Worm (Caenorhabditis elegans) whole organism, L4 larva: Measurements from ENCODE around the gene col-83.

Experiments used
- D1046.2 ChIP-seq: fragments of 200-800 bp; sonication (Bioruptor generic); IDR thresholded peaks from 2 replicates; pipeline ENCODE4 v1.3.6; 2022; ENCODE audit warnings: missing genetic modification characterization, missing compliant biosample characterization
- F44E2.7 ChIP-seq: fragments of 200-800 bp; sonication (Bioruptor generic); IDR thresholded peaks from 2 replicates; pipeline ENCODE4 v2.1.2; 2022; ENCODE audit warnings: missing genetic modification characterization, missing compliant biosample characterization
- R02D3.7 ChIP-seq: fragments of 150-350 bp; sonication (generic microtip); optimal IDR thresholded peaks from 3 replicates; lab custom pipeline; 2014; ENCODE audit warnings: missing biosample characterization, missing genetic modification characterization
- T26A8.4 ChIP-seq: fragments of 200-800 bp; sonication (Bioruptor generic); IDR thresholded peaks from 2 replicates; pipeline ENCODE4 v1.3.6; 2022; ENCODE audit warnings: missing genetic modification characterization, missing compliant biosample characterization
- Y75B8A.6 ChIP-seq: fragments of 200-800 bp; sonication (Bioruptor generic); IDR thresholded peaks from 2 replicates; pipeline ENCODE4 v1.3.6; 2022; ENCODE audit warnings: missing genetic modification reagents, missing genetic modification characterization, missing compliant biosample characterization
- aha-1 ChIP-seq: fragments of 150-350 bp; peaks from one replicate; lab custom pipeline; 2014; ENCODE audit warnings: missing biosample characterization, missing genetic modification characterization
- arid-1 ChIP-seq: fragments of 200-800 bp; sonication (Bioruptor generic); conservative IDR thresholded peaks from 2 replicates; pipeline ENCODE4 v1.3.6; 2022; ENCODE audit warnings: missing genetic modification reagents, missing genetic modification characterization, missing compliant biosample characterization
- attf-4 ChIP-seq: sonication (generic microtip); optimal IDR thresholded peaks from 3 replicates; lab custom pipeline; 2017; ENCODE audit warnings: missing biosample characterization, missing genetic modification characterization
- ceh-44 ChIP-seq: fragments of 200-800 bp; sonication (Bioruptor generic); IDR thresholded peaks from 2 replicates; pipeline ENCODE4 v1.3.6; 2022; ENCODE audit warnings: missing genetic modification reagents, missing genetic modification characterization, missing compliant biosample characterization
- ctbp-1 ChIP-seq: fragments of 200-800 bp; sonication (Bioruptor generic); IDR thresholded peaks from 2 replicates; pipeline ENCODE4 v1.3.6; 2022; ENCODE audit warnings: missing genetic modification reagents, missing genetic modification characterization, missing compliant biosample characterization
- daf-16 ChIP-seq, 3 experiments: sonication (generic microtip); optimal IDR thresholded peaks; 2 replicates each; lab custom pipeline; 2016 to 2017; ENCODE audit warnings: missing genetic modification characterization in 3 of 3, missing genetic modification reagents in 3 of 3, mild to moderate bottlenecking in 2 of 3, missing compliant biosample characterization in 2 of 3, missing biosample characterization in 1 of 3, moderate library complexity in 1 of 3
- dmd-6 ChIP-seq: fragments of 200-800 bp; sonication (Bioruptor generic); IDR thresholded peaks from 2 replicates; pipeline ENCODE4 v1.3.6; 2022; ENCODE audit warnings: missing genetic modification reagents, missing genetic modification characterization, missing compliant biosample characterization
- dmd-8 ChIP-seq: fragments of 200-800 bp; sonication (Bioruptor generic); IDR thresholded peaks from 2 replicates; pipeline ENCODE4 v1.3.6; 2022; ENCODE audit warnings: missing genetic modification characterization, missing compliant biosample characterization
- dmd-9 ChIP-seq: fragments of 200-800 bp; sonication (Bioruptor generic); IDR thresholded peaks from 2 replicates; pipeline ENCODE4 v1.3.6; 2022; ENCODE audit warnings: missing genetic modification reagents, missing genetic modification characterization, missing compliant biosample characterization
- dve-1 ChIP-seq: sonication (generic microtip); optimal IDR thresholded peaks from 2 replicates; lab custom pipeline; 2017; ENCODE audit warnings: antibody characterized with exemption, mild to moderate bottlenecking, missing genetic modification characterization, missing compliant biosample characterization; ENCODE audit not compliant: insufficient read depth
- egl-43 ChIP-seq: fragments of 200-800 bp; sonication (Bioruptor generic); IDR thresholded peaks from 2 replicates; pipeline ENCODE4 v1.3.6; 2022; ENCODE audit warnings: missing genetic modification reagents, missing genetic modification characterization, missing compliant biosample characterization
- fkh-10 ChIP-seq: fragments of 150-350 bp; optimal IDR thresholded peaks from 2 replicates; lab custom pipeline; 2014; ENCODE audit warnings: missing biosample characterization, missing genetic modification reagents, missing genetic modification characterization
- fos-1 ChIP-seq: fragments of 150-350 bp; optimal IDR thresholded peaks from 2 replicates; lab custom pipeline; 2014; ENCODE audit warnings: missing biosample characterization, missing genetic modification characterization
- hif-1 ChIP-seq, 2 experiments: sonication (generic microtip); optimal IDR thresholded peaks; 2 replicates each; lab custom pipeline; 2016 to 2017; ENCODE audit warnings: missing compliant biosample characterization in 2 of 2, missing genetic modification characterization in 2 of 2, missing genetic modification reagents in 2 of 2, missing genotype in 2 of 2, mild to moderate bottlenecking in 1 of 2
- hlh-11 ChIP-seq: fragments of 200-800 bp; sonication (Bioruptor generic); optimal IDR thresholded peaks from 2 replicates; lab custom pipeline; 2018; ENCODE audit warnings: mild to moderate bottlenecking, missing genetic modification characterization, missing compliant biosample characterization
- hlh-30 ChIP-seq: sonication (generic microtip); optimal IDR thresholded peaks from 2 replicates; lab custom pipeline; 2017; ENCODE audit warnings: antibody characterized with exemption, mild to moderate bottlenecking, missing genetic modification characterization, missing compliant biosample characterization; ENCODE audit not compliant: insufficient read depth
- hmg-1.1 ChIP-seq: fragments of 200-800 bp; sonication (Bioruptor generic); IDR thresholded peaks from 2 replicates; pipeline ENCODE4 v1.3.6; 2022; ENCODE audit warnings: missing genetic modification reagents, missing genetic modification characterization, missing compliant biosample characterization
- jun-1 ChIP-seq: fragments of 150-350 bp; optimal IDR thresholded peaks from 2 replicates; lab custom pipeline; 2014; ENCODE audit warnings: missing biosample characterization, missing genetic modification reagents, missing genetic modification characterization
- lin-15B ChIP-seq: fragments of 150-350 bp; sonication (generic microtip); optimal IDR thresholded peaks from 3 replicates; lab custom pipeline; 2014; ENCODE audit warnings: missing biosample characterization, missing genetic modification characterization
- lin-38 ChIP-seq: fragments of 200-800 bp; sonication (Bioruptor generic); IDR thresholded peaks from 2 replicates; pipeline ENCODE4 v1.3.6; 2022; ENCODE audit warnings: missing genetic modification reagents, missing genetic modification characterization, missing compliant biosample characterization
- madf-5 ChIP-seq, 2 experiments: fragments of 200-800 bp; sonication (Bioruptor generic); IDR thresholded peaks; 2 replicates each; pipeline ENCODE4 v1.3.6; 2022; ENCODE audit warnings: missing compliant biosample characterization in 2 of 2, missing genetic modification characterization in 2 of 2
- mdt-29 ChIP-seq: fragments of 200-800 bp; sonication (Bioruptor generic); IDR thresholded peaks from 2 replicates; pipeline ENCODE4 v1.3.6; 2022; ENCODE audit warnings: missing genetic modification reagents, missing genetic modification characterization, missing compliant biosample characterization
- mes-2 ChIP-seq: sonication (generic microtip); optimal IDR thresholded peaks from 2 replicates; lab custom pipeline; 2016; ENCODE audit warnings: missing genotype, mild to moderate bottlenecking, missing genetic modification characterization, missing compliant biosample characterization; ENCODE audit not compliant: poor library complexity, severe bottlenecking
- mxl-2 ChIP-seq: fragments of 200-800 bp; sonication (Bioruptor generic); conservative IDR thresholded peaks from 2 replicates; pipeline ENCODE4 v1.3.6; 2022; ENCODE audit warnings: missing genetic modification reagents, missing genetic modification characterization, missing compliant biosample characterization
- nhr-102 ChIP-seq: sonication (generic microtip); optimal IDR thresholded peaks from 2 replicates; lab custom pipeline; 2016; ENCODE audit warnings: mild to moderate bottlenecking, missing genetic modification characterization, moderate library complexity, missing compliant biosample characterization
- nhr-237 ChIP-seq: sonication (generic microtip); optimal IDR thresholded peaks from 2 replicates; lab custom pipeline; 2017; ENCODE audit warnings: missing biosample characterization, missing genetic modification characterization
- nhr-28 ChIP-seq: fragments of 150-350 bp; optimal IDR thresholded peaks from 2 replicates; lab custom pipeline; 2014; ENCODE audit warnings: missing biosample characterization, missing genetic modification characterization
- nhr-42 ChIP-seq: fragments of 200-800 bp; sonication (Bioruptor generic); IDR thresholded peaks from 2 replicates; pipeline ENCODE4 v1.3.6; 2022; ENCODE audit warnings: missing genetic modification characterization, missing compliant biosample characterization
- nhr-48 ChIP-seq: sonication (generic microtip); optimal IDR thresholded peaks from 2 replicates; lab custom pipeline; 2016; ENCODE audit warnings: mild to moderate bottlenecking, missing genetic modification characterization, missing compliant biosample characterization
- php-3 ChIP-seq: fragments of 200-800 bp; sonication (Bioruptor generic); IDR thresholded peaks from 2 replicates; pipeline ENCODE4 v1.3.6; 2022; ENCODE audit warnings: missing genetic modification reagents, missing genetic modification characterization, missing compliant biosample characterization
- rbr-2 ChIP-seq: sonication (generic microtip); optimal IDR thresholded peaks from 2 replicates; lab custom pipeline; 2016; ENCODE audit warnings: missing genotype, missing genetic modification characterization, missing compliant biosample characterization
- snpc-1.2 ChIP-seq: fragments of 200-800 bp; sonication (Bioruptor generic); IDR thresholded peaks from 2 replicates; pipeline ENCODE4 v1.3.6; 2022; ENCODE audit warnings: missing genetic modification reagents, missing genetic modification characterization, missing compliant biosample characterization
- spr-3 ChIP-seq: fragments of 200-800 bp; sonication (Bioruptor generic); optimal IDR thresholded peaks from 2 replicates; lab custom pipeline; 2018; ENCODE audit warnings: mild to moderate bottlenecking, missing genetic modification characterization, missing compliant biosample characterization
- tag-97 ChIP-seq: fragments of 200-800 bp; sonication (Bioruptor generic); IDR thresholded peaks from 2 replicates; pipeline ENCODE4 v1.3.6; 2022; ENCODE audit warnings: missing genetic modification characterization, missing compliant biosample characterization
- unc-130 ChIP-seq: sonication (generic microtip); optimal IDR thresholded peaks from 2 replicates; lab custom pipeline; 2016; ENCODE audit warnings: missing genetic modification reagents, missing genetic modification characterization, missing compliant biosample characterization
- unc-62 ChIP-seq, 3 experiments: fragments of 150-350 bp in 1 of 3; sonication (generic microtip); optimal IDR thresholded peaks in 2 of 3; peaks in 1 of 3; 1 replicate in 1 of 3; 2 replicates in 2 of 3; lab custom pipeline; 2014 to 2017; ENCODE audit warnings: missing biosample characterization in 3 of 3, missing genetic modification characterization in 3 of 3, missing genetic modification reagents in 3 of 3, missing genotype in 1 of 3
- vab-7 ChIP-seq: fragments of 200-800 bp; sonication (Bioruptor generic); IDR thresholded peaks from 2 replicates; pipeline ENCODE4 v1.3.6; 2022; ENCODE audit warnings: missing genetic modification reagents, missing genetic modification characterization, missing compliant biosample characterization
- zfp-2 ChIP-seq: sonication (generic microtip); optimal IDR thresholded peaks from 2 replicates; lab custom pipeline; 2016; ENCODE audit warnings: mild to moderate bottlenecking, missing genetic modification characterization, missing compliant biosample characterization
- zfp-3 ChIP-seq: fragments of 200-800 bp; sonication (Bioruptor generic); conservative IDR thresholded peaks from 2 replicates; pipeline ENCODE4 v1.3.6; 2022; ENCODE audit warnings: missing genetic modification reagents, missing genetic modification characterization, missing compliant biosample characterization
- ztf-7 ChIP-seq: fragments of 150-350 bp; optimal IDR thresholded peaks from 2 replicates; lab custom pipeline; 2014; ENCODE audit warnings: missing biosample characterization, missing genetic modification characterization

Gene col-83

DNA sequence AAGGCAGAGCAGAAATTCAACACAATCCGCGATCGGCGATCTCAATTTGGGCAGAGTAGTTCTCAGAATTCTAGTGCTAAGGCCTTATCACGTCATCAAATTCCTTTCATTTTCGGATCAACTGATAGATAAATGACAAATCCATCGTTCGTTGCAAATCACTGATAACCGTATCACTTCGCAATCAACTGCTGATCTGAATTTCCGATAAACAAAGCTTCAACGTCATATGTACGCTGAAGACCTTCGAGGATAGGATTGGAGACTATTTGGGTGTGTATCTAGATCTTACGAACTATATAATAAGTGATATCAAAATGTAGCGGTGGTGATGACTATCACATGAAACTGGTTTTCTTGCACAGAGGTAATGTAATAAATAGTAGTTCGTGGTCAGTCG, 11.5 kb upstream of the col-83 start:
- TF ChIP-seq php-3 (GFP tag; lab: Robert Waterston, UW): no peak
- no peak for TF ChIP-seq madf-5 (GFP tag; IDR thresholded peaks at IDR 0.05; lab: Robert Waterston, UW)
- TF ChIP-seq ctbp-1 (GFP tag; lab: Robert Waterston, UW): no peak
- TF ChIP-seq zfp-3 (GFP tag; lab: Robert Waterston, UW): no peak
- TF ChIP-seq nhr-28 (tag; lab: Kevin White, UChicago): peak; percentile 61
- no peak for TF ChIP-seq lin-38 (GFP tag; lab: Robert Waterston, UW)
- TF ChIP-seq hlh-30 (tag; lab: Kevin White, UChicago): peak; percentile 39
- TF ChIP-seq attf-4: no peak
- no peak for TF ChIP-seq nhr-42 (GFP tag; lab: Robert Waterston, UW)
- TF ChIP-seq dmd-9: no peak
- TF ChIP-seq hlh-11: no peak
- TF ChIP-seq fos-1 (tag; lab: Kevin White, UChicago): no peak
- TF ChIP-seq unc-130 (GFP tag; lab: Kevin White, UChicago): no peak
- no peak for TF ChIP-seq snpc-1.2 (GFP tag; lab: Robert Waterston, UW)
- no peak for TF ChIP-seq zfp-2 (tag; lab: Kevin White, UChicago)
- no peak for TF ChIP-seq Y75B8A.6 (GFP tag; lab: Robert Waterston, UW)
- no peak for TF ChIP-seq dmd-6 (GFP tag; lab: Robert Waterston, UW)

DNA sequence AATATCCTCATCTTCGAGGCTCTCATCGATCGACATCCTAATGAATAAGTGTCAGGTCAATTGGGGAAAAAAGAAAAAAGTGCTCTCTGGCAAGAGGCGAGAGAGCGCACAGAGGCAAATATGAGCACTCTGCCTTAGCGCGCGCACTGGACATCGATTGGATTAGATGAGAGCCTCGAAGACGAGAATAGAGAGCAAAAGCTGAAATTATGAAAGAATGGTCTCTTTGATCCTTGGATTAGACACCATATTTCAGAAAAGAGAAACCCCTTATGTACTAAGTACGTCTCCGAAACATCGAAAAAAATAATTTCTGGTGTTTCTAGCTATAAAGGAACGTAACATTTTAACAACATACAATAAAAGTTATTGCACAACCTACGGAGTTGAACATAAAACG, 9.5 kb upstream of the col-83 start, which contains the start of gene F45E10.2:
F45E10.2 (minus strand) TSS at position 101 of the 400 bp plus-strand sequence.
- no peak for TF ChIP-seq daf-16 (GFP tag; optimal IDR thresholded peaks at IDR 0.05; lab: Kevin White, UChicago)
- TF ChIP-seq daf-16 (tag; optimal IDR thresholded peaks at IDR 0.05; lab: Kevin White, UChicago): no peak
- TF ChIP-seq lin-38 (GFP tag; lab: Robert Waterston, UW): no peak
- no peak for TF ChIP-seq egl-43 (GFP tag; lab: Robert Waterston, UW)
- no peak for TF ChIP-seq hmg-1.1 (GFP tag; lab: Robert Waterston, UW)
- no peak for TF ChIP-seq nhr-102 (tag; lab: Kevin White, UChicago)
- TF ChIP-seq fos-1 (tag; lab: Kevin White, UChicago): no peak
- no peak for TF ChIP-seq dmd-6 (GFP tag; lab: Robert Waterston, UW)
- no peak for TF ChIP-seq nhr-237
- TF ChIP-seq dve-1 (tag; lab: Kevin White, UChicago): no peak
- TF ChIP-seq mxl-2 (GFP tag; lab: Robert Waterston, UW): no peak
- TF ChIP-seq D1046.2 (GFP tag; lab: Robert Waterston, UW): no peak
- TF ChIP-seq F44E2.7 (GFP tag; lab: Robert Waterston, UW): no peak
- TF ChIP-seq fkh-10 (GFP tag; lab: Kevin White, UChicago): no peak
- no peak for TF ChIP-seq hif-1 (tag; optimal IDR thresholded peaks at IDR 0.05; lab: Kevin White, UChicago)
- no peak for TF ChIP-seq mdt-29
- no peak for TF ChIP-seq nhr-42 (GFP tag; lab: Robert Waterston, UW)

DNA sequence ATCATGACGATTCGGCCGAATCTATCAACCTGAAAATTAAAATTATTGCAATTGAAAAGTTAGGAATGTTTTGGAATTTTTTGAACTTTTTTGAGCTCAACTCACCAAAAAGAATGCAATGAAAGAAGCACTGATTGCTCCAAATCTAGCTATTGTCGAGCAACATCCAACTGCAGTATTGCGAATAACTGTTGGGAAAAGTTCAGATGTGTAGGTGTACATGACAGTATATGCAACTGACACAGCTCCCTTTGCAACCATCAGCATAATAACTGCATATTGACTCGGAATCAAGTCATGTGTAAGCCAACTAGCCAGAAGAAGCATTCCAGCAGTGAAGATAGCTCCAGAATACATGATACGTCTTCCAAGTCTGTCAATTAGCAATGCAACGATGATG, 6.8 kb upstream of the col-83 start:
- TF ChIP-seq unc-62 (GFP tag; optimal IDR thresholded peaks at IDR 0.05 in 1 of 2; lab: Kevin White, UChicago) (peak in 1 of 2 experiments; percentile 98), unc-62 (tag; optimal IDR thresholded peaks at IDR 0.05; lab: Kevin White, UChicago) (no peak), egl-43 (GFP tag; lab: Robert Waterston, UW) (no peak)

DNA sequence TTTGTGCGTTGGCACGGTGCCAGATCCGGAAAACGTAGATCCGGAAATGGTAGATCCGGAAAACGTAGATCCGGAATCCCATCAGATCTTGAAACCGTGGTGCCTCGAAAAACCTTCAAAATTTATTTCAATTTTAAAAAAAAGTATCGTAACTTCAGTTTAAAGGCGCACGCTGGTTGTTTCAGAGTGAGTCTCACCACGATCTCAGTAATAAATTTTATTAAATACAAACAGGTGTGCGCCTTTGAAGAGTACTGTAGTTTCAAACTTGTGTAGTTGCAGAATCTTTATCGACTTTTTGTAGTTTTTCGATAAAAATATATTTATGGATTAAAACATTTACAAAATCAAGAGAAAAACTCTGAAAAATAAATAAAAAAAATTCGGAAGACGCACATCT, 4.9 kb upstream of the col-83 start:
- peak; percentile 20 for TF ChIP-seq unc-130 (GFP tag; lab: Kevin White, UChicago)
- TF ChIP-seq R02D3.7 (tag; lab: Kevin White, UChicago): no peak
- no peak for TF ChIP-seq rbr-2
- no peak for TF ChIP-seq nhr-48 (tag; lab: Kevin White, UChicago)
- TF ChIP-seq tag-97: no peak
- peak; percentile 8 for TF ChIP-seq mes-2 (tag; lab: Kevin White, UChicago)
- TF ChIP-seq arid-1: 0 out of 2 replicates have a peak, but pooled peaks have one; percentile 6
- no peak for TF ChIP-seq attf-4
- TF ChIP-seq T26A8.4 (GFP tag; lab: Robert Waterston, UW): no peak
- no peak for TF ChIP-seq dmd-8 (GFP tag; lab: Robert Waterston, UW)
- no peak for TF ChIP-seq aha-1 (tag; lab: Kevin White, UChicago)
- no peak for TF ChIP-seq ceh-44
- TF ChIP-seq daf-16 (GFP tag; optimal IDR thresholded peaks at IDR 0.05; lab: Kevin White, UChicago): no peak
- no peak for TF ChIP-seq daf-16 (tag; optimal IDR thresholded peaks at IDR 0.05; lab: Kevin White, UChicago)
- no peak for TF ChIP-seq lin-15B (tag; lab: Kevin White, UChicago)
- TF ChIP-seq jun-1 (tag; lab: Kevin White, UChicago): no peak
- TF ChIP-seq ztf-7 (tag; lab: Kevin White, UChicago): no peak
- no peak for TF ChIP-seq vab-7
- TF ChIP-seq spr-3: no peak
